Fruit fly (Drosophila melanogaster) whole organism, embryonic: Measurements from ENCODE around the gene CG18265.
A peak's percentile ranks its signal among the peaks of the same experiment; 100 is the strongest.

ENCODE experiments used
- Awh ChIP-seq: fragments of 200-800 bp; sonication (Bioruptor generic); IDR thresholded peaks from 2 replicates; pipeline ENCODE4, ENCODE4 v1.3.6; 2022; ENCODE audit warnings: missing biosample characterization, missing genetic modification characterization
- Bdp1 ChIP-seq: fragments of 200-800 bp; sonication (Bioruptor generic); optimal IDR thresholded peaks from 3 replicates; lab custom pipeline; 2016; ENCODE audit warnings: missing biosample characterization, missing genetic modification characterization
- Bgb ChIP-seq: fragments of 200-800 bp; sonication (Bioruptor generic); IDR thresholded peaks from 2 replicates; pipeline ENCODE4 v1.3.6; 2022; ENCODE audit warnings: missing biosample characterization, missing genetic modification characterization; ENCODE audit not compliant: partially characterized antibody
- BtbVII ChIP-seq: fragments of 200-800 bp; sonication (Bioruptor generic); optimal IDR thresholded peaks from 3 replicates; lab custom pipeline; 2017; ENCODE audit warnings: missing biosample characterization, mild to moderate bottlenecking, missing genetic modification characterization
- CG10431 ChIP-seq: fragments of 200-800 bp; sonication (Bioruptor generic); optimal IDR thresholded peaks from 3 replicates; lab custom pipeline; 2018; ENCODE audit warnings: missing biosample characterization, mild to moderate bottlenecking, missing genetic modification characterization
- CG11247 ChIP-seq: fragments of 200-800 bp; sonication (Bioruptor generic); IDR thresholded peaks from 2 replicates; pipeline ENCODE4 v1.3.6; 2022; ENCODE audit warnings: missing biosample characterization, missing genetic modification characterization
- CG11560 ChIP-seq: fragments of 200-800 bp; sonication (Bioruptor generic); IDR thresholded peaks from 3 replicates; pipeline ENCODE4 v1.3.6; 2022; ENCODE audit warnings: missing biosample characterization, missing genetic modification characterization
- CG11695 ChIP-seq: fragments of 200-800 bp; sonication (Bioruptor generic); IDR thresholded peaks from 3 replicates; pipeline ENCODE4 v1.3.6; 2022; ENCODE audit warnings: missing biosample characterization, missing genetic modification characterization
- CG12659 ChIP-seq: fragments of 200-800 bp; sonication (Bioruptor generic); optimal IDR thresholded peaks from 3 replicates; lab custom pipeline; 2017; ENCODE audit warnings: mild to moderate bottlenecking, missing biosample characterization, missing genetic modification reagents, missing genetic modification characterization
- CG13624 ChIP-seq: fragments of 200-800 bp; sonication (Bioruptor generic); optimal IDR thresholded peaks from 2 replicates; lab custom pipeline; 2016; ENCODE audit warnings: missing biosample characterization, missing genetic modification characterization
- CG13894 ChIP-seq: fragments of 200-800 bp; sonication (Bioruptor generic); optimal IDR thresholded peaks from 3 replicates; lab custom pipeline; 2018; ENCODE audit warnings: missing biosample characterization, mild to moderate bottlenecking, missing genetic modification characterization, moderate library complexity
- CG16813 ChIP-seq: fragments of 200-800 bp; sonication (Bioruptor generic); IDR thresholded peaks from 3 replicates; pipeline ENCODE4 v1.3.6; 2022; ENCODE audit warnings: missing biosample characterization, missing genetic modification characterization; ENCODE audit not compliant: partially characterized antibody
- CG17186 ChIP-seq: fragments of 200-800 bp; sonication (Bioruptor generic); optimal IDR thresholded peaks from 3 replicates; lab custom pipeline; 2017; ENCODE audit warnings: missing biosample characterization, missing genetic modification reagents, missing genetic modification characterization
- CG1792 ChIP-seq: fragments of 200-800 bp; sonication (Bioruptor generic); optimal IDR thresholded peaks from 2 replicates; lab custom pipeline; 2016; ENCODE audit warnings: missing biosample characterization, missing genetic modification characterization
- CG34224 ChIP-seq: fragments of 200-800 bp; sonication (Bioruptor generic); IDR thresholded peaks from 3 replicates; pipeline ENCODE4 v1.3.6; 2022; ENCODE audit warnings: missing biosample characterization, missing genetic modification characterization; ENCODE audit not compliant: partially characterized antibody
- CG34422 ChIP-seq: fragments of 200-800 bp; sonication (Bioruptor generic); IDR thresholded peaks from 3 replicates; pipeline ENCODE4 v1.3.6; 2022; ENCODE audit warnings: missing biosample characterization, missing genetic modification characterization
- CG3995 ChIP-seq: fragments of 200-800 bp; sonication (Bioruptor generic); optimal IDR thresholded peaks from 3 replicates; lab custom pipeline; 2016; ENCODE audit warnings: missing biosample characterization, missing genetic modification characterization
- CG4404 ChIP-seq: fragments of 200-800 bp; sonication (Bioruptor generic); IDR thresholded peaks from 2 replicates; pipeline ENCODE4 v1.3.6; 2022; ENCODE audit warnings: missing biosample characterization, missing genetic modification characterization
- CG6689 ChIP-seq: fragments of 200-800 bp; sonication (Bioruptor generic); IDR thresholded peaks from 2 replicates; pipeline ENCODE4 v1.3.6; 2022; ENCODE audit warnings: missing biosample characterization, missing genetic modification characterization
- CG8281 ChIP-seq: fragments of 200-800 bp; sonication (Bioruptor generic); optimal IDR thresholded peaks from 2 replicates; lab custom pipeline; 2018; ENCODE audit warnings: missing biosample characterization, mild to moderate bottlenecking, missing genetic modification characterization, moderate library complexity
- CG9797 ChIP-seq: fragments of 200-800 bp; sonication (Bioruptor generic); optimal IDR thresholded peaks from 3 replicates; lab custom pipeline; 2018; ENCODE audit warnings: missing biosample characterization, mild to moderate bottlenecking, missing genetic modification characterization
- CG9817 ChIP-seq: fragments of 200-800 bp; sonication (Bioruptor generic); optimal IDR thresholded peaks from 2 replicates; lab custom pipeline; 2018; ENCODE audit warnings: missing biosample characterization, mild to moderate bottlenecking, missing genetic modification characterization, moderate library complexity
- CoRest ChIP-seq: fragments of 200-800 bp; sonication (Bioruptor generic); optimal IDR thresholded peaks from 3 replicates; lab custom pipeline; 2018; ENCODE audit warnings: missing biosample characterization, mild to moderate bottlenecking, missing genetic modification characterization, moderate library complexity
- Dp ChIP-seq: fragments of 200-800 bp; sonication (Bioruptor generic); optimal IDR thresholded peaks from 2 replicates; lab custom pipeline; 2018; ENCODE audit warnings: missing biosample characterization, mild to moderate bottlenecking, missing genetic modification characterization, moderate library complexity
- Dref ChIP-seq: fragments of 200-800 bp; sonication (Bioruptor generic); IDR thresholded peaks from 2 replicates; pipeline ENCODE4 v1.3.6; 2022; ENCODE audit warnings: missing biosample characterization, missing genetic modification characterization
- E2f2 ChIP-seq: fragments of 200-800 bp; sonication (Bioruptor generic); IDR thresholded peaks from 2 replicates; pipeline ENCODE4 v1.3.6; 2022; ENCODE audit warnings: missing biosample characterization, missing genetic modification characterization
- Elba2 ChIP-seq: fragments of 200-800 bp; sonication (Bioruptor generic); optimal IDR thresholded peaks from 3 replicates; lab custom pipeline; 2016; ENCODE audit warnings: missing biosample characterization, missing genetic modification characterization
- H15 ChIP-seq: fragments of 200-800 bp; sonication (Bioruptor generic); IDR thresholded peaks from 3 replicates; pipeline ENCODE4 v1.3.6; 2022; ENCODE audit warnings: missing biosample characterization, missing genetic modification characterization
- Jarid2 ChIP-seq: fragments of 200-800 bp; sonication (Bioruptor generic); optimal IDR thresholded peaks from 3 replicates; lab custom pipeline; 2017; ENCODE audit warnings: mild to moderate bottlenecking, missing biosample characterization, missing genetic modification reagents, missing genetic modification characterization
- Med ChIP-seq: fragments of 200-800 bp; sonication (Bioruptor generic); peaks from one replicate; lab custom pipeline; 2016; ENCODE audit warnings: missing biosample characterization, missing genetic modification characterization, mild to moderate bottlenecking, inconsistent platforms, moderate library complexity
- Neu2 ChIP-seq: fragments of 200-800 bp; sonication (Bioruptor generic); optimal IDR thresholded peaks from 3 replicates; lab custom pipeline; 2016; ENCODE audit warnings: missing biosample characterization, missing genetic modification characterization, borderline replicate concordance
- Poxn ChIP-seq: fragments of 200-800 bp; sonication (Bioruptor generic); IDR thresholded peaks from 2 replicates; pipeline ENCODE4 v1.3.6; 2022; ENCODE audit warnings: missing biosample characterization, missing genetic modification characterization
- Sox100B ChIP-seq: fragments of 200-800 bp; sonication (Bioruptor generic); optimal IDR thresholded peaks from 3 replicates; lab custom pipeline; 2018; ENCODE audit warnings: missing biosample characterization, mild to moderate bottlenecking, missing genetic modification characterization
- Sry-δ ChIP-seq: fragments of 200-800 bp; sonication (Bioruptor generic); optimal IDR thresholded peaks from 2 replicates; lab custom pipeline; 2016; ENCODE audit warnings: missing biosample characterization, missing genetic modification characterization
- bab2 ChIP-seq: fragments of 200-800 bp; sonication (Bioruptor generic); optimal IDR thresholded peaks from 2 replicates; lab custom pipeline; 2016; ENCODE audit warnings: missing biosample characterization, missing genetic modification characterization
- cg ChIP-seq: fragments of 200-800 bp; sonication (Bioruptor generic); optimal IDR thresholded peaks from 3 replicates; lab custom pipeline; 2019; ENCODE audit warnings: missing biosample characterization, mild to moderate bottlenecking, missing genetic modification characterization, moderate library complexity
- ci ChIP-seq: fragments of 200-800 bp; sonication (Bioruptor generic); IDR thresholded peaks from 3 replicates; pipeline ENCODE4 v1.3.6; 2022; ENCODE audit warnings: missing biosample characterization, missing genetic modification characterization
- crc ChIP-seq: fragments of 200-800 bp; sonication (Bioruptor generic); optimal IDR thresholded peaks from 2 replicates; lab custom pipeline; 2016; ENCODE audit warnings: missing biosample characterization, missing genetic modification characterization
- dmrt11E ChIP-seq: fragments of 200-800 bp; sonication (Bioruptor generic); optimal IDR thresholded peaks from 3 replicates; lab custom pipeline; 2018; ENCODE audit warnings: missing biosample characterization, mild to moderate bottlenecking, missing genetic modification characterization, moderate library complexity
- eyg ChIP-seq: fragments of 200-800 bp; sonication (Bioruptor generic); optimal IDR thresholded peaks from 3 replicates; lab custom pipeline; 2016; ENCODE audit warnings: missing biosample characterization, missing genetic modification characterization
- jing ChIP-seq: fragments of 200-800 bp; sonication (Bioruptor generic); optimal IDR thresholded peaks from 2 replicates; lab custom pipeline; 2018; ENCODE audit warnings: missing biosample characterization, mild to moderate bottlenecking, missing genetic modification characterization
- klu ChIP-seq: fragments of 200-800 bp; sonication (Bioruptor generic); IDR thresholded peaks from 2 replicates; pipeline ENCODE4 v1.3.6; 2022; ENCODE audit warnings: missing biosample characterization, missing genetic modification characterization
- kni ChIP-seq: fragments of 200-800 bp; sonication (Bioruptor generic); optimal IDR thresholded peaks from 3 replicates; lab custom pipeline; 2017; ENCODE audit warnings: mild to moderate bottlenecking, missing biosample characterization, missing genetic modification reagents, missing genetic modification characterization
- nerfin-1 ChIP-seq: fragments of 200-800 bp; sonication (Bioruptor generic); optimal IDR thresholded peaks from 3 replicates; lab custom pipeline; 2019; ENCODE audit warnings: missing biosample characterization, mild to moderate bottlenecking, missing genetic modification characterization, moderate library complexity
- pho ChIP-seq: fragments of 200-800 bp; sonication (Bioruptor generic); optimal IDR thresholded peaks from 2 replicates; lab custom pipeline; 2016; ENCODE audit warnings: missing biosample characterization, missing genetic modification characterization
- pita ChIP-seq: fragments of 200-800 bp; sonication (Bioruptor generic); optimal IDR thresholded peaks from 2 replicates; lab custom pipeline; 2017; ENCODE audit warnings: missing biosample characterization, mild to moderate bottlenecking, missing genetic modification characterization
- seq ChIP-seq: fragments of 200-800 bp; sonication (Bioruptor generic); IDR thresholded peaks from 2 replicates; pipeline ENCODE4 v1.3.6; 2022; ENCODE audit warnings: missing biosample characterization, missing genetic modification characterization
- sim ChIP-seq: fragments of 200-800 bp; sonication (Bioruptor generic); IDR thresholded peaks from 2 replicates; pipeline ENCODE4 v1.3.6; 2022; ENCODE audit warnings: missing biosample characterization, missing genetic modification characterization
- sna ChIP-seq: fragments of 200-800 bp; sonication (Bioruptor generic); IDR thresholded peaks from 2 replicates; pipeline ENCODE4 v1.3.6; 2022; ENCODE audit warnings: missing biosample characterization, missing genetic modification characterization; ENCODE audit not compliant: partially characterized antibody
- tap ChIP-seq: fragments of 200-800 bp; optimal IDR thresholded peaks from 3 replicates; lab custom pipeline; 2019; ENCODE audit warnings: missing biosample characterization, mild to moderate bottlenecking, missing genetic modification characterization, moderate library complexity
- trh ChIP-seq: fragments of 200-800 bp; sonication (Bioruptor generic); optimal IDR thresholded peaks from 2 replicates; lab custom pipeline; 2016; ENCODE audit warnings: missing biosample characterization, missing genetic modification characterization
- zf30C ChIP-seq: fragments of 200-800 bp; sonication (Bioruptor generic); optimal IDR thresholded peaks from 3 replicates; lab custom pipeline; 2018; ENCODE audit warnings: missing biosample characterization, mild to moderate bottlenecking, missing genetic modification characterization

CG18265 gene

dm6 chr3L:17465804-17466203 lies 26.6 kb downstream of the CG18265 start, which contains the start of gene QIL1 (continued):
- TF ChIP-seq pho (GFP tag; lab: Kevin White, UChicago) (no peak), crc (GFP tag; lab: Kevin White, UChicago) (no peak), CG6689 (GFP tag; lab: Robert Waterston, UW) (no peak), CoRest (tag; lab: Kevin White, UChicago) (peak; percentile 42), CG11247 (GFP tag; lab: Robert Waterston, UW) (no peak), Dp (GFP tag; lab: Kevin White, UChicago) (peak; percentile 62), Neu2 (no peak), dmrt11E (tag; lab: Kevin White, UChicago) (no peak), CG9797 (peak; percentile 83), CG9817 (tag; lab: Kevin White, UChicago) (no peak), trh (GFP tag; lab: Kevin White, UChicago) (no peak), kni (GFP tag; lab: Kevin White, UChicago) (no peak), Dref (GFP tag; lab: Robert Waterston, UW) (peak; percentile 44; the same call in 1 of the 2 replicates), eyg (GFP tag; lab: Kevin White, UChicago) (no peak), klu (GFP tag; lab: Robert Waterston, UW) (no peak), bab2 (GFP tag; lab: Kevin White, UChicago) (no peak), CG16813 (GFP tag; lab: Robert Waterston, UW) (no peak), seq (GFP tag; lab: Robert Waterston, UW) (no peak), CG4404 (no peak), CG34422 (no peak), zf30C (GFP tag; lab: Kevin White, UChicago) (no peak), Sry-δ (GFP tag; lab: Kevin White, UChicago) (peak; percentile 31), ci (GFP tag; lab: Robert Waterston, UW) (no peak), CG34224 (no peak), Elba2 (GFP tag; lab: Kevin White, UChicago) (no peak), Bdp1 (GFP tag; lab: Kevin White, UChicago) (no peak), Poxn (GFP tag; lab: Robert Waterston, UW) (no peak), CG10431 (GFP tag; lab: Kevin White, UChicago) (no peak), sim (GFP tag; lab: Robert Waterston, UW) (no peak), CG13624 (GFP tag; lab: Kevin White, UChicago) (no peak), H15 (GFP tag; lab: Robert Waterston, UW) (no peak), CG12659 (peak; percentile 47), Sox100B (no peak), cg (GFP tag; lab: Kevin White, UChicago) (no peak), sna (GFP tag; lab: Robert Waterston, UW) (no peak), Awh (GFP tag; lab: Robert Waterston, UW) (no peak), nerfin-1 (tag; lab: Kevin White, UChicago) (no peak), tap (tag; lab: Kevin White, UChicago) (no peak), CG17186 (GFP tag; lab: Kevin White, UChicago) (no peak), CG11560 (tag; lab: Robert Waterston, UW) (no peak), CG1792 (GFP tag; lab: Kevin White, UChicago) (no peak), CG8281 (no peak), E2f2 (GFP tag; lab: Robert Waterston, UW) (peak; percentile 64), Med (GFP tag; lab: Kevin White, UChicago) (peak; percentile 47), BtbVII (no peak), pita (GFP tag; lab: Kevin White, UChicago) (peak; percentile 89), CG3995 (no peak), CG13894 (tag; lab: Kevin White, UChicago) (no peak), Jarid2 (GFP tag; lab: Kevin White, UChicago) (peak; percentile 29), jing (GFP tag; lab: Kevin White, UChicago) (no peak), CG11695 (no peak), Bgb (GFP tag; lab: Robert Waterston, UW) (peak; percentile 33; the same call in 1 of the 2 replicates)
